Worm (Caenorhabditis elegans) whole organism, late embryonic: ENCODE results near the gene K07H8.5.

ENCODE experiments used
- K09A11.1 ChIP-seq: sonication (generic microtip); optimal IDR thresholded peaks from 2 replicates; lab custom pipeline; 2017; ENCODE audit warnings: antibody characterized with exemption, mild to moderate bottlenecking, missing genetic modification characterization, missing compliant biosample characterization; ENCODE audit not compliant: insufficient read depth
- fkh-10 ChIP-seq: fragments of 150-350 bp; optimal IDR thresholded peaks from 2 replicates; lab custom pipeline; 2014; ENCODE audit warnings: missing biosample characterization, missing genetic modification reagents, missing genetic modification characterization
- fkh-6 ChIP-seq: sonication (generic microtip); optimal IDR thresholded peaks from 2 replicates; lab custom pipeline; 2016; ENCODE audit warnings: missing genetic modification characterization, missing compliant biosample characterization
- hlh-6 ChIP-seq: sonication (generic microtip); optimal IDR thresholded peaks from 2 replicates; lab custom pipeline; 2016; ENCODE audit warnings: missing genotype, missing genetic modification characterization, missing compliant biosample characterization
- nhr-232 ChIP-seq: sonication (generic microtip); optimal IDR thresholded peaks from 2 replicates; lab custom pipeline; 2016; ENCODE audit warnings: missing genetic modification characterization, missing compliant biosample characterization
- ref-2 ChIP-seq: sonication (generic microtip); optimal IDR thresholded peaks from 2 replicates; lab custom pipeline; 2016; ENCODE audit warnings: missing genetic modification characterization, missing compliant biosample characterization
- sox-4 ChIP-seq: sonication (generic microtip); optimal IDR thresholded peaks from 2 replicates; lab custom pipeline; 2017; ENCODE audit warnings: mild to moderate bottlenecking, missing genetic modification characterization, inconsistent platforms, missing compliant biosample characterization
- tbx-2 ChIP-seq: sonication (generic microtip); optimal IDR thresholded peaks from 2 replicates; lab custom pipeline; 2016; ENCODE audit warnings: missing genetic modification characterization, missing compliant biosample characterization
- unc-55 ChIP-seq: sonication (generic microtip); optimal IDR thresholded peaks from 2 replicates; lab custom pipeline; 2017; ENCODE audit warnings: missing biosample characterization, missing genetic modification reagents, missing genetic modification characterization

ce11 chrIV:8302648-8303161 lies 34.6 kb downstream of the K07H8.5 start:
- TF ChIP-seq tbx-2 (tag; lab: Kevin White, UChicago) = no peak
- TF ChIP-seq fkh-6 (tag; lab: Kevin White, UChicago) = no peak
- TF ChIP-seq unc-55 = no peak
- no peak for TF ChIP-seq fkh-10 (GFP tag; lab: Kevin White, UChicago)
- TF ChIP-seq nhr-232 (tag; lab: Kevin White, UChicago) = no peak
- TF ChIP-seq K09A11.1 = no peak
- no peak for TF ChIP-seq ref-2 (tag; lab: Kevin White, UChicago)
- TF ChIP-seq hlh-6 (tag; lab: Kevin White, UChicago) = no peak
- no peak for TF ChIP-seq sox-4 (tag; lab: Kevin White, UChicago)
